Worm (Caenorhabditis elegans) whole organism, L1 larva: ENCODE results near the gene C56E6.4.

Experiments used
- F16B12.6 ChIP-seq: fragments of 150-350 bp; optimal IDR thresholded peaks from 2 replicates; lab custom pipeline; 2014; ENCODE audit warnings: missing biosample characterization, missing genetic modification characterization
- Y116A8C.19 ChIP-seq: sonication (generic microtip); optimal IDR thresholded peaks from 2 replicates; lab custom pipeline; 2016; ENCODE audit warnings: missing compliant biosample characterization, missing genetic modification characterization, borderline replicate concordance
- alr-1 ChIP-seq: fragments of 200-800 bp; sonication (Bioruptor generic); optimal IDR thresholded peaks from 2 replicates; lab custom pipeline; 2018; ENCODE audit warnings: borderline replicate concordance, mild to moderate bottlenecking, missing genetic modification characterization, missing compliant biosample characterization
- blmp-1 ChIP-seq: fragments of 150-350 bp; optimal IDR thresholded peaks from 2 replicates; lab custom pipeline; 2014; ENCODE audit warnings: missing biosample characterization, missing genetic modification characterization
- ceh-82 ChIP-seq, 3 experiments: fragments of 150-350 bp in 1 of 3; sonication (generic microtip) in 2 of 3; optimal IDR thresholded peaks; 2 replicates each; lab custom pipeline; 2014 to 2017; ENCODE audit warnings: missing biosample characterization in 3 of 3, missing genetic modification characterization in 3 of 3
- ceh-90 ChIP-seq: sonication (generic microtip); optimal IDR thresholded peaks from 2 replicates; lab custom pipeline; 2016; ENCODE audit warnings: missing genetic modification characterization, missing compliant biosample characterization
- ces-1 ChIP-seq: fragments of 150-350 bp; optimal IDR thresholded peaks from 2 replicates; lab custom pipeline; 2014; ENCODE audit warnings: missing biosample characterization, missing genetic modification reagents, missing genetic modification characterization
- dpl-1 ChIP-seq, 3 experiments: fragments of 150-350 bp in 2 of 3; sonication (generic microtip) in 1 of 3; optimal IDR thresholded peaks; 2 replicates each; lab custom pipeline; 2014 to 2017; ENCODE audit warnings: missing biosample characterization in 3 of 3, missing genetic modification characterization in 3 of 3, missing genetic modification reagents in 3 of 3
- efl-1 ChIP-seq, 4 experiments: fragments of 150-350 bp; optimal IDR thresholded peaks in 3 of 4; peaks in 1 of 4; 1 replicate in 1 of 4; 2 replicates in 3 of 4; lab custom pipeline; 2014; ENCODE audit warnings: missing biosample characterization in 2 of 4, missing genetic modification characterization in 2 of 4, missing genetic modification reagents in 2 of 4
- egl-13 ChIP-seq: sonication (generic microtip); optimal IDR thresholded peaks from 2 replicates; lab custom pipeline; 2016; ENCODE audit warnings: missing genotype, missing genetic modification reagents, missing genetic modification characterization, missing compliant biosample characterization
- elt-2 ChIP-seq: sonication (generic microtip); optimal IDR thresholded peaks from 2 replicates; lab custom pipeline; 2016; ENCODE audit warnings: missing genetic modification characterization, mild to moderate bottlenecking, inconsistent platforms, missing compliant biosample characterization, missing genetic modification reagents
- elt-3 ChIP-seq, 6 experiments: fragments of 150-350 bp in 1 of 6; sonication (generic microtip); optimal IDR thresholded peaks; 2 replicates each; lab custom pipeline; 2017 to 2018; ENCODE audit warnings: missing biosample characterization in 6 of 6, missing genetic modification characterization in 6 of 6, inconsistent platforms in 1 of 6
- fkh-4 ChIP-seq: sonication (generic microtip); optimal IDR thresholded peaks from 2 replicates; lab custom pipeline; 2016; ENCODE audit warnings: missing compliant biosample characterization, missing genetic modification characterization, borderline replicate concordance
- grh-1 ChIP-seq: fragments of 200-800 bp; sonication (Bioruptor generic); IDR thresholded peaks from 2 replicates; pipeline ENCODE4 v1.3.6; 2022; ENCODE audit warnings: missing genetic modification reagents, missing genetic modification characterization, missing compliant biosample characterization
- hlh-17 ChIP-seq: fragments of 200-800 bp; sonication (Bioruptor generic); optimal IDR thresholded peaks from 2 replicates; lab custom pipeline; 2018; ENCODE audit warnings: missing genetic modification characterization, mild to moderate bottlenecking, missing compliant biosample characterization, moderate library complexity, borderline replicate concordance
- irx-1 ChIP-seq: sonication (generic microtip); optimal IDR thresholded peaks from 2 replicates; lab custom pipeline; 2016; ENCODE audit warnings: missing genetic modification characterization, missing compliant biosample characterization
- jun-1 ChIP-seq: fragments of 150-350 bp; optimal IDR thresholded peaks from 2 replicates; lab custom pipeline; 2014; ENCODE audit warnings: missing biosample characterization, missing genetic modification reagents, missing genetic modification characterization
- lin-13 ChIP-seq: fragments of 150-350 bp; optimal IDR thresholded peaks from 2 replicates; lab custom pipeline; 2014; ENCODE audit warnings: missing biosample characterization, missing genetic modification reagents, missing genetic modification characterization
- lin-14 ChIP-seq: fragments of 200-800 bp; sonication (Bioruptor generic); optimal IDR thresholded peaks from 2 replicates; lab custom pipeline; 2018; ENCODE audit warnings: mild to moderate bottlenecking, missing genetic modification characterization, moderate library complexity, missing compliant biosample characterization
- lin-35 ChIP-seq, 2 experiments: fragments of 150-350 bp; optimal IDR thresholded peaks; 2 replicates each; lab custom pipeline; 2014; ENCODE audit warnings: missing biosample characterization in 2 of 2, missing genetic modification characterization in 2 of 2, missing genetic modification reagents in 2 of 2
- lsy-2 ChIP-seq, 2 experiments: fragments of 150-350 bp; optimal IDR thresholded peaks; 2 replicates each; lab custom pipeline; 2014; ENCODE audit warnings: missing biosample characterization in 2 of 2, missing genetic modification characterization in 2 of 2
- mdl-1 ChIP-seq, 2 experiments: fragments of 150-350 bp; optimal IDR thresholded peaks; 2 replicates each; lab custom pipeline; 2014 to 2017; ENCODE audit warnings: missing biosample characterization in 2 of 2, missing genetic modification characterization in 2 of 2, inconsistent platforms in 1 of 2
- mep-1 ChIP-seq: fragments of 150-350 bp; optimal IDR thresholded peaks from 2 replicates; lab custom pipeline; 2014; ENCODE audit warnings: missing biosample characterization, missing genetic modification characterization
- nhr-11 ChIP-seq: fragments of 150-350 bp; optimal IDR thresholded peaks from 2 replicates; lab custom pipeline; 2014; ENCODE audit warnings: missing biosample characterization, missing genetic modification characterization
- nhr-20 ChIP-seq: sonication (generic microtip); optimal IDR thresholded peaks from 2 replicates; lab custom pipeline; 2016; ENCODE audit warnings: mild to moderate bottlenecking, missing genetic modification characterization, missing compliant biosample characterization
- nhr-77 ChIP-seq: fragments of 150-350 bp; optimal IDR thresholded peaks from 2 replicates; lab custom pipeline; 2014; ENCODE audit warnings: missing biosample characterization, missing genetic modification characterization
- nhr-84 ChIP-seq: sonication (generic microtip); optimal IDR thresholded peaks from 2 replicates; lab custom pipeline; 2017; ENCODE audit warnings: missing biosample characterization, missing genetic modification characterization
- nhr-85 ChIP-seq: sonication (generic microtip); peaks from one replicate; lab custom pipeline; 2016; ENCODE audit warnings: missing genetic modification characterization, inconsistent platforms, missing compliant biosample characterization
- pax-3 ChIP-seq: fragments of 200-800 bp; sonication (Bioruptor generic); optimal IDR thresholded peaks from 2 replicates; lab custom pipeline; 2018; ENCODE audit warnings: mild to moderate bottlenecking, missing genetic modification characterization, moderate library complexity, missing compliant biosample characterization
- pqm-1 ChIP-seq: sonication (generic microtip); optimal IDR thresholded peaks from 3 replicates; lab custom pipeline; 2017; ENCODE audit warnings: missing biosample characterization, missing genetic modification characterization
- skn-1 ChIP-seq: fragments of 150-350 bp; optimal IDR thresholded peaks from 2 replicates; lab custom pipeline; 2014; ENCODE audit warnings: missing biosample characterization, missing genetic modification characterization
- snu-23 ChIP-seq: sonication (generic microtip); optimal IDR thresholded peaks from 2 replicates; lab custom pipeline; 2016; ENCODE audit warnings: missing genetic modification characterization, missing compliant biosample characterization
- sptf-1 ChIP-seq: fragments of 150-350 bp; optimal IDR thresholded peaks from 2 replicates; lab custom pipeline; 2014; ENCODE audit warnings: missing biosample characterization, missing genetic modification characterization
- tlp-1 ChIP-seq: fragments of 150-350 bp; optimal IDR thresholded peaks from 2 replicates; lab custom pipeline; 2014; ENCODE audit warnings: missing biosample characterization, missing genetic modification characterization
- unc-30 ChIP-seq: sonication (generic microtip); optimal IDR thresholded peaks from 2 replicates; lab custom pipeline; 2017; ENCODE audit warnings: missing biosample characterization, missing genetic modification characterization
- unc-86 ChIP-seq: sonication (generic microtip); optimal IDR thresholded peaks from 2 replicates; lab custom pipeline; 2016; ENCODE audit warnings: missing genetic modification characterization, missing compliant biosample characterization
- ztf-11 ChIP-seq, 2 experiments: sonication (generic microtip); optimal IDR thresholded peaks; 2 replicates each; lab custom pipeline; 2016 to 2017; ENCODE audit warnings: missing genetic modification characterization in 2 of 2, missing biosample characterization in 1 of 2, missing compliant biosample characterization in 1 of 2

Gene C56E6.4

ce11 chrII:6522622-6523254, 5.8 kb downstream of the C56E6.4 start:
- TF ChIP-seq nhr-85 (peak; percentile 82), mep-1 (no peak), elt-2 (tag; lab: Kevin White, UChicago) (no peak), mdl-1 (tag; optimal IDR thresholded peaks at IDR 0.05; lab: Kevin White, UChicago) (no peak), efl-1 (optimal IDR thresholded peaks at IDR 0.05; lab: Kevin White, UChicago) (no peak), efl-1 (GFP tag; optimal IDR thresholded peaks at IDR 0.05 in 1 of 2; lab: Kevin White, UChicago) (peak in 1 of 2 experiments; percentile 64), snu-23 (GFP tag; lab: Kevin White, UChicago) (no peak), skn-1 (no peak), nhr-20 (tag; lab: Kevin White, UChicago) (peak; percentile 13), alr-1 (tag; lab: Kevin White, UChicago) (no peak), pax-3 (no peak), sptf-1 (tag; lab: Kevin White, UChicago) (no peak), unc-30 (no peak), lin-14 (peak; percentile 62), nhr-11 (no peak), nhr-77 (tag; lab: Kevin White, UChicago) (no peak), egl-13 (tag; lab: Kevin White, UChicago) (no peak), blmp-1 (tag; lab: Kevin White, UChicago) (peak; percentile 47), unc-86 (tag; lab: Kevin White, UChicago) (no peak), fkh-4 (tag; lab: Kevin White, UChicago) (no peak), jun-1 (no peak), ztf-11 (tag; optimal IDR thresholded peaks at IDR 0.05; lab: Kevin White, UChicago) (no peak), elt-3 (tag; optimal IDR thresholded peaks at IDR 0.05; lab: Kevin White, UChicago) (peak in 3 of 6 experiments; percentile 4 to 60 (median 11)), Y116A8C.19 (tag; lab: Kevin White, UChicago) (no peak)

- TF ChIP-seq blmp-1 (tag; lab: Kevin White, UChicago): no peak
- no peak for TF ChIP-seq dpl-1 (GFP tag; optimal IDR thresholded peaks at IDR 0.05; lab: Kevin White, UChicago)
- no peak for TF ChIP-seq irx-1 (tag; lab: Kevin White, UChicago)
- TF ChIP-seq tlp-1 (tag; lab: Kevin White, UChicago): no peak
- TF ChIP-seq ztf-11 (tag; optimal IDR thresholded peaks at IDR 0.05; lab: Kevin White, UChicago): no peak
Measured at ce11 chrII:6521316-6521715, 7.2 kb downstream of the C56E6.4 start, which contains the start of gene toe-2. toe-2 (minus strand) TSS chrII:6521385.

- no peak for TF ChIP-seq ces-1 (GFP tag; lab: Kevin White, UChicago)
- no peak for TF ChIP-seq nhr-84 (tag; lab: Kevin White, UChicago)
- no peak for TF ChIP-seq efl-1 (optimal IDR thresholded peaks at IDR 0.05; lab: Kevin White, UChicago)
- TF ChIP-seq efl-1 (GFP tag; optimal IDR thresholded peaks at IDR 0.05 in 1 of 2; lab: Kevin White, UChicago): peak in 1 of 2 experiments; percentile 87
- no peak for TF ChIP-seq dpl-1 (GFP tag; optimal IDR thresholded peaks at IDR 0.05; lab: Kevin White, UChicago)
- TF ChIP-seq lin-14: no peak
- TF ChIP-seq snu-23 (GFP tag; lab: Kevin White, UChicago): no peak
- TF ChIP-seq F16B12.6: no peak
- TF ChIP-seq blmp-1 (tag; lab: Kevin White, UChicago): peak; percentile 40
- TF ChIP-seq elt-3 (tag; optimal IDR thresholded peaks at IDR 0.05; lab: Kevin White, UChicago): no peak
- no peak for TF ChIP-seq lin-13 (GFP tag; lab: Kevin White, UChicago)
- TF ChIP-seq pqm-1 (tag; lab: Kevin White, UChicago): peak; percentile 45
- peak; percentile 57 for TF ChIP-seq elt-2 (tag; lab: Kevin White, UChicago)
- TF ChIP-seq ceh-82 (tag; optimal IDR thresholded peaks at IDR 0.05; lab: Kevin White, UChicago): no peak
Measured at ce11 chrII:6520103-6520502, 8.4 kb downstream of the C56E6.4 start.

ce11 chrII:6519703-6520102, 8.8 kb downstream of the C56E6.4 start:
- TF ChIP-seq lsy-2 (tag; optimal IDR thresholded peaks at IDR 0.05; lab: Kevin White, UChicago): peak in 1 of 2 experiments; percentile 75
- TF ChIP-seq ceh-90 (tag; lab: Kevin White, UChicago): no peak
- TF ChIP-seq hlh-17 (GFP tag; lab: Kevin White, UChicago): no peak
- peak in 1 of 2 experiments; percentile 67 for TF ChIP-seq lin-35 (GFP tag; optimal IDR thresholded peaks at IDR 0.05; lab: Kevin White, UChicago)
- TF ChIP-seq blmp-1 (tag; lab: Kevin White, UChicago): peak; percentile 1
- TF ChIP-seq efl-1 (optimal IDR thresholded peaks at IDR 0.05; lab: Kevin White, UChicago): peak; percentile 31
- TF ChIP-seq efl-1 (GFP tag; optimal IDR thresholded peaks at IDR 0.05 in 1 of 2; lab: Kevin White, UChicago): peak; percentile 45 to 94
- peak in 2 of 3 experiments; percentile 47 to 64 for TF ChIP-seq dpl-1 (GFP tag; optimal IDR thresholded peaks at IDR 0.05; lab: Kevin White, UChicago)
- TF ChIP-seq mep-1: peak; percentile 39
- TF ChIP-seq grh-1: no peak
